Worm (Caenorhabditis elegans) whole organism, L4/young adult: ENCODE results near the gene clec-210.

Experiments
- dao-5 ChIP-seq: sonication (generic microtip); optimal IDR thresholded peaks from 2 replicates; lab custom pipeline; 2016; ENCODE audit warnings: missing genotype, missing genetic modification characterization, moderate library complexity, missing compliant biosample characterization
- him-1 ChIP-seq: sonication (generic microtip); optimal IDR thresholded peaks from 2 replicates; lab custom pipeline; 2016; ENCODE audit warnings: missing genotype, missing genetic modification reagents, missing genetic modification characterization, missing compliant biosample characterization

ce11 chrV:3146932-3147331, 28.8 kb downstream of the clec-210 start, which contains the start of gene srab-11:
- no peak for TF ChIP-seq him-1 (tag; lab: Kevin White, UChicago)
- no peak for TF ChIP-seq dao-5
